Fruit fly (Drosophila melanogaster) whole organism, embryonic: Measurements from ENCODE around the gene CG31077.

ENCODE experiments used
- Abd-B ChIP-seq: fragments of 200-800 bp; sonication (Bioruptor generic); optimal IDR thresholded peaks from 2 replicates; lab custom pipeline; 2018; ENCODE audit warnings: missing biosample characterization, mild to moderate bottlenecking, missing genetic modification characterization, moderate library complexity
- BEAF-32 ChIP-seq: fragments of 200-800 bp; sonication (Bioruptor generic); optimal IDR thresholded peaks from 3 replicates; lab custom pipeline; 2017; ENCODE audit warnings: missing biosample characterization, missing genetic modification characterization, mild to moderate bottlenecking, moderate library complexity, missing genetic modification reagents
- CG10209 ChIP-seq: fragments of 200-800 bp; sonication (Bioruptor generic); optimal IDR thresholded peaks from 3 replicates; lab custom pipeline; 2017; ENCODE audit warnings: missing biosample characterization, mild to moderate bottlenecking, missing genetic modification characterization, missing genetic modification reagents
- CG1024 ChIP-seq: fragments of 200-800 bp; sonication (Bioruptor generic); IDR thresholded peaks from 2 replicates; pipeline ENCODE4 v1.3.6; 2022; ENCODE audit warnings: missing biosample characterization, missing genetic modification characterization
- CG10543 ChIP-seq: fragments of 200-800 bp; sonication (Bioruptor generic); optimal IDR thresholded peaks from 3 replicates; lab custom pipeline; 2017; ENCODE audit warnings: missing biosample characterization, mild to moderate bottlenecking, missing genetic modification characterization, moderate library complexity
- CG11723 ChIP-seq: fragments of 200-800 bp; sonication (Bioruptor generic); optimal IDR thresholded peaks from 2 replicates; lab custom pipeline; 2017; ENCODE audit warnings: missing biosample characterization, mild to moderate bottlenecking, missing genetic modification characterization
- CG13624 ChIP-seq: fragments of 200-800 bp; sonication (Bioruptor generic); optimal IDR thresholded peaks from 2 replicates; lab custom pipeline; 2016; ENCODE audit warnings: missing biosample characterization, missing genetic modification characterization
- CG13775 ChIP-seq: fragments of 200-800 bp; sonication (Bioruptor generic); optimal IDR thresholded peaks from 3 replicates; lab custom pipeline; 2017; ENCODE audit warnings: missing biosample characterization, mild to moderate bottlenecking, missing genetic modification characterization
- CG15073 ChIP-seq: fragments of 200-800 bp; sonication (Bioruptor generic); optimal IDR thresholded peaks from 2 replicates; lab custom pipeline; 2016; ENCODE audit warnings: missing biosample characterization, missing genetic modification characterization
- CG15601 ChIP-seq: fragments of 200-800 bp; sonication (Bioruptor generic); optimal IDR thresholded peaks from 3 replicates; lab custom pipeline; 2019; ENCODE audit warnings: missing biosample characterization, mild to moderate bottlenecking, missing genetic modification characterization, moderate library complexity
- CG17359 ChIP-seq: fragments of 200-800 bp; sonication (Bioruptor generic); optimal IDR thresholded peaks from 3 replicates; lab custom pipeline; 2018; ENCODE audit warnings: missing biosample characterization, mild to moderate bottlenecking, missing genetic modification characterization, moderate library complexity
- CG17612 ChIP-seq: fragments of 200-800 bp; sonication (Bioruptor generic); IDR thresholded peaks from 2 replicates; pipeline ENCODE4 v1.3.6; 2022; ENCODE audit warnings: missing biosample characterization, missing genetic modification characterization
- CG1832 ChIP-seq: fragments of 200-800 bp; sonication (Bioruptor generic); optimal IDR thresholded peaks from 2 replicates; lab custom pipeline; 2017; ENCODE audit warnings: missing biosample characterization, mild to moderate bottlenecking, missing genetic modification characterization, inconsistent platforms
- CG3163 ChIP-seq: fragments of 200-800 bp; sonication (Bioruptor generic); optimal IDR thresholded peaks from 3 replicates; lab custom pipeline; 2016; ENCODE audit warnings: missing biosample characterization, missing genetic modification characterization
- CG3281 ChIP-seq: fragments of 200-800 bp; sonication (Bioruptor generic); optimal IDR thresholded peaks from 3 replicates; lab custom pipeline; 2017; ENCODE audit warnings: missing biosample characterization, mild to moderate bottlenecking, missing genetic modification characterization
- CG33557 ChIP-seq: fragments of 200-800 bp; sonication (Bioruptor generic); optimal IDR thresholded peaks from 2 replicates; lab custom pipeline; 2019; ENCODE audit warnings: missing biosample characterization, mild to moderate bottlenecking, missing genetic modification characterization, moderate library complexity
- CG4328 ChIP-seq: fragments of 200-800 bp; sonication (Bioruptor generic); optimal IDR thresholded peaks from 3 replicates; lab custom pipeline; 2017; ENCODE audit warnings: missing biosample characterization, missing genetic modification reagents, missing genetic modification characterization
- CG43689 ChIP-seq: fragments of 200-800 bp; sonication (Bioruptor generic); IDR thresholded peaks from 2 replicates; pipeline ENCODE4 v1.3.6; 2022; ENCODE audit warnings: missing biosample characterization, missing genetic modification characterization
- CG4424 ChIP-seq: fragments of 200-800 bp; sonication (Bioruptor generic); optimal IDR thresholded peaks from 3 replicates; lab custom pipeline; 2016; ENCODE audit warnings: missing biosample characterization, missing genetic modification characterization
- CG6689 ChIP-seq: fragments of 200-800 bp; sonication (Bioruptor generic); IDR thresholded peaks from 2 replicates; pipeline ENCODE4 v1.3.6; 2022; ENCODE audit warnings: missing biosample characterization, missing genetic modification characterization
- CG7786 ChIP-seq: fragments of 200-800 bp; sonication (Bioruptor generic); optimal IDR thresholded peaks from 2 replicates; lab custom pipeline; 2016; ENCODE audit warnings: missing biosample characterization, missing genetic modification characterization
- CG7987 ChIP-seq: fragments of 200-800 bp; sonication (Bioruptor generic); optimal IDR thresholded peaks from 2 replicates; lab custom pipeline; 2018; ENCODE audit warnings: missing biosample characterization, mild to moderate bottlenecking, missing genetic modification characterization, moderate library complexity
- CG9609 ChIP-seq: fragments of 200-800 bp; sonication (Bioruptor generic); optimal IDR thresholded peaks from 3 replicates; lab custom pipeline; 2016; ENCODE audit warnings: missing biosample characterization, missing genetic modification characterization
- CkIIα-i1 ChIP-seq: fragments of 200-800 bp; sonication (Bioruptor generic); IDR thresholded peaks from 2 replicates; pipeline ENCODE4 v1.3.6; 2022; ENCODE audit warnings: missing biosample characterization, missing genetic modification characterization
- Doc2 ChIP-seq: fragments of 200-800 bp; sonication (Bioruptor generic); IDR thresholded peaks from 2 replicates; pipeline ENCODE4 v1.3.6; 2022; ENCODE audit warnings: missing biosample characterization, missing genetic modification characterization
- Drgx ChIP-seq: fragments of 200-800 bp; sonication (Bioruptor generic); IDR thresholded peaks from 2 replicates; pipeline ENCODE4 v1.3.6; 2022; ENCODE audit warnings: missing biosample characterization, missing genetic modification characterization
- ERR ChIP-seq: fragments of 200-800 bp; sonication (Bioruptor generic); optimal IDR thresholded peaks from 2 replicates; lab custom pipeline; 2016; ENCODE audit warnings: missing biosample characterization, missing genetic modification characterization
- H15 ChIP-seq: fragments of 200-800 bp; sonication (Bioruptor generic); IDR thresholded peaks from 3 replicates; pipeline ENCODE4 v1.3.6; 2022; ENCODE audit warnings: missing biosample characterization, missing genetic modification characterization
- HLH4C ChIP-seq: fragments of 200-800 bp; sonication (Bioruptor generic); IDR thresholded peaks from 3 replicates; pipeline ENCODE4 v1.3.6; 2022; ENCODE audit warnings: missing biosample characterization, missing genetic modification characterization; ENCODE audit not compliant: partially characterized antibody
- Ptx1 ChIP-seq: fragments of 200-800 bp; sonication (Bioruptor generic); IDR thresholded peaks from 2 replicates; pipeline ENCODE4 v1.3.6; 2022; ENCODE audit warnings: missing biosample characterization, missing genetic modification characterization
- Ravus ChIP-seq: fragments of 200-800 bp; sonication (Bioruptor generic); IDR thresholded peaks from 2 replicates; pipeline ENCODE4 v1.3.6; 2022; ENCODE audit warnings: missing biosample characterization, missing genetic modification characterization
- Rfx ChIP-seq: fragments of 200-800 bp; sonication (Bioruptor generic); IDR thresholded peaks from 2 replicates; pipeline ENCODE4 v1.3.6; 2022; ENCODE audit warnings: missing biosample characterization, missing genetic modification characterization
- Rx ChIP-seq: fragments of 200-800 bp; sonication (Bioruptor generic); IDR thresholded peaks from 2 replicates; pipeline ENCODE4 v1.3.6; 2022; ENCODE audit warnings: missing biosample characterization, missing genetic modification characterization
- Sin3A ChIP-seq: fragments of >200 bp; optimal IDR thresholded peaks from 2 replicates; lab custom pipeline; 2018
- TFAM ChIP-seq: fragments of 200-800 bp; sonication (Bioruptor generic); optimal IDR thresholded peaks from 2 replicates; lab custom pipeline; 2017; ENCODE audit warnings: missing biosample characterization, missing genetic modification characterization, inconsistent platforms
- Trl ChIP-seq, 3 experiments: fragments of >200 bp in 2 of 3; fragments of 200-800 bp in 1 of 3; sonication (Bioruptor generic) in 1 of 3; optimal IDR thresholded peaks; 2 replicates in 1 of 3; 3 replicates in 2 of 3; lab custom pipeline; 2016 to 2017; ENCODE audit warnings: missing biosample characterization in 1 of 3, missing genetic modification characterization in 1 of 3
- amos ChIP-seq: fragments of 200-800 bp; sonication (Bioruptor generic); IDR thresholded peaks from 2 replicates; pipeline ENCODE4 v1.3.6; 2022; ENCODE audit warnings: missing biosample characterization, missing genetic modification characterization; ENCODE audit not compliant: partially characterized antibody
- chn ChIP-seq: fragments of 200-800 bp; sonication (Bioruptor generic); optimal IDR thresholded peaks from 2 replicates; lab custom pipeline; 2016; ENCODE audit warnings: missing biosample characterization, missing genetic modification characterization
- crol ChIP-seq: fragments of 200-800 bp; sonication (Bioruptor generic); IDR thresholded peaks from 2 replicates; pipeline ENCODE4 v1.3.6; 2022; ENCODE audit warnings: missing biosample characterization, missing genetic modification characterization
- gce ChIP-seq: fragments of 200-800 bp; sonication (Bioruptor generic); IDR thresholded peaks from 3 replicates; pipeline ENCODE4 v1.3.6; 2022; ENCODE audit warnings: missing biosample characterization, missing genetic modification characterization
- gsb ChIP-seq: fragments of 200-800 bp; sonication (Bioruptor generic); IDR thresholded peaks from 2 replicates; pipeline ENCODE4 v1.3.6; 2022; ENCODE audit warnings: missing biosample characterization, missing genetic modification characterization
- lmd ChIP-seq: fragments of 200-800 bp; sonication (Bioruptor generic); IDR thresholded peaks from 2 replicates; pipeline ENCODE4 v1.3.6; 2022; ENCODE audit warnings: missing biosample characterization, missing genetic modification characterization
- mam ChIP-seq: fragments of 200-800 bp; sonication (Bioruptor generic); optimal IDR thresholded peaks from 3 replicates; lab custom pipeline; 2016; ENCODE audit warnings: missing biosample characterization, missing genetic modification characterization
- phol ChIP-seq: fragments of 200-800 bp; sonication (Bioruptor generic); optimal IDR thresholded peaks from 3 replicates; lab custom pipeline; 2018; ENCODE audit warnings: missing biosample characterization, mild to moderate bottlenecking, missing genetic modification characterization, moderate library complexity
- psq ChIP-seq: fragments of 200-800 bp; sonication (Bioruptor generic); optimal IDR thresholded peaks from 2 replicates; lab custom pipeline; 2017; ENCODE audit warnings: missing biosample characterization, missing genetic modification characterization
- sd ChIP-seq: fragments of 200-800 bp; sonication (Bioruptor generic); optimal IDR thresholded peaks from 3 replicates; lab custom pipeline; 2018; ENCODE audit warnings: missing biosample characterization, mild to moderate bottlenecking, missing genetic modification characterization, moderate library complexity
- sim ChIP-seq: fragments of 200-800 bp; sonication (Bioruptor generic); IDR thresholded peaks from 2 replicates; pipeline ENCODE4 v1.3.6; 2022; ENCODE audit warnings: missing biosample characterization, missing genetic modification characterization
- sqz ChIP-seq: fragments of 200-800 bp; sonication (Bioruptor generic); optimal IDR thresholded peaks from 3 replicates; lab custom pipeline; 2018; ENCODE audit warnings: missing biosample characterization, mild to moderate bottlenecking, missing genetic modification characterization
- twi ChIP-seq: fragments of 200-800 bp; optimal IDR thresholded peaks from 2 replicates; lab custom pipeline; 2019; ENCODE audit warnings: missing biosample characterization, mild to moderate bottlenecking, missing genetic modification characterization, moderate library complexity
- tx ChIP-seq: fragments of 200-800 bp; sonication (Bioruptor generic); optimal IDR thresholded peaks from 2 replicates; lab custom pipeline; 2016; ENCODE audit warnings: missing biosample characterization, missing genetic modification characterization
- vnd ChIP-seq: fragments of 200-800 bp; sonication (Bioruptor generic); IDR thresholded peaks from 3 replicates; pipeline ENCODE4 v1.3.6; 2022; ENCODE audit warnings: missing biosample characterization, missing genetic modification characterization; ENCODE audit not compliant: partially characterized antibody
- wdn ChIP-seq: fragments of 200-800 bp; sonication (Bioruptor generic); IDR thresholded peaks from 2 replicates; pipeline ENCODE4 v1.3.6; 2022; ENCODE audit warnings: missing biosample characterization, missing genetic modification characterization

CG31077 gene

dm6 chr3R:26953478-26953874, 46.1 kb upstream of the CG31077 start (continued):
- TF ChIP-seq CG10209 (GFP tag; lab: Kevin White, UChicago) = peak; percentile 2
- no peak for TF ChIP-seq CG33557 (GFP tag; lab: Kevin White, UChicago)
- TF ChIP-seq TFAM (GFP tag; lab: Kevin White, UChicago) = no peak
- TF ChIP-seq CG6689 (GFP tag; lab: Robert Waterston, UW) = no peak
- TF ChIP-seq phol (tag; lab: Kevin White, UChicago) = peak; percentile 10
- TF ChIP-seq Doc2 (GFP tag; lab: Robert Waterston, UW) = no peak
- TF ChIP-seq CG4424 (GFP tag; lab: Kevin White, UChicago) = no peak
- no peak for TF ChIP-seq CG13775
- no peak for TF ChIP-seq CG11723
- no peak for TF ChIP-seq CG43689 (GFP tag; lab: Robert Waterston, UW)
- no peak for TF ChIP-seq CkIIα-i1 (GFP tag; lab: Robert Waterston, UW)
- no peak for TF ChIP-seq Abd-B
- TF ChIP-seq CG7987 (GFP tag; lab: Kevin White, UChicago) = no peak
- no peak for TF ChIP-seq crol (GFP tag; lab: Robert Waterston, UW)
- no peak for TF ChIP-seq sim (GFP tag; lab: Robert Waterston, UW)
- TF ChIP-seq gce (GFP tag; lab: Robert Waterston, UW) = peak; percentile 29; the same call in 1 of the 3 replicates
- TF ChIP-seq sqz (GFP tag; lab: Kevin White, UChicago) = no peak
- no peak for TF ChIP-seq wdn (GFP tag; lab: Robert Waterston, UW)
- TF ChIP-seq Rx (GFP tag; lab: Robert Waterston, UW) = 0 out of 2 replicates have a peak, but pooled peaks have one; percentile 8
- no peak; the same call in 1 of the 2 replicates for TF ChIP-seq lmd (GFP tag; lab: Robert Waterston, UW)
- peak; percentile 43 for TF ChIP-seq CG13624 (GFP tag; lab: Kevin White, UChicago)
- no peak for TF ChIP-seq Ptx1 (GFP tag; lab: Robert Waterston, UW)
- no peak for TF ChIP-seq CG10543 (GFP tag; lab: Kevin White, UChicago)
- no peak for TF ChIP-seq CG4328 (GFP tag; lab: Kevin White, UChicago)
- no peak for TF ChIP-seq amos (GFP tag; lab: Robert Waterston, UW)
- no peak for TF ChIP-seq psq (GFP tag; lab: Kevin White, UChicago)
- no peak for TF ChIP-seq twi (tag; lab: Kevin White, UChicago)
- TF ChIP-seq CG15601 (tag; lab: Kevin White, UChicago) = no peak
- peak; percentile 15 for TF ChIP-seq CG9609 (GFP tag; lab: Kevin White, UChicago)
- peak; percentile 91 for TF ChIP-seq Drgx (GFP tag; lab: Robert Waterston, UW)
- no peak for TF ChIP-seq HLH4C
- no peak for TF ChIP-seq CG17612
- TF ChIP-seq chn (GFP tag; lab: Kevin White, UChicago) = no peak
- no peak for TF ChIP-seq CG17359 (tag; lab: Kevin White, UChicago)
- no peak for TF ChIP-seq BEAF-32
- no peak for TF ChIP-seq vnd (GFP tag; lab: Robert Waterston, UW)
- TF ChIP-seq Ravus = no peak
- TF ChIP-seq gsb = 0 out of 2 replicates have a peak, but pooled peaks have one; percentile 21
- peak; percentile 30 for TF ChIP-seq CG7786 (GFP tag; lab: Kevin White, UChicago)
- TF ChIP-seq CG1024 = no peak
- TF ChIP-seq tx (GFP tag; lab: Kevin White, UChicago) = peak; percentile 12
- TF ChIP-seq Sin3A (lab: Kevin White, UChicago) = no peak
- no peak for TF ChIP-seq Trl (optimal IDR thresholded peaks at IDR 0.05; lab: Kevin White, UChicago)
- peak; percentile 35 for TF ChIP-seq Trl (GFP tag; optimal IDR thresholded peaks at IDR 0.05; lab: Kevin White, UChicago)
- TF ChIP-seq H15 (GFP tag; lab: Robert Waterston, UW) = no peak
- no peak for TF ChIP-seq CG15073 (GFP tag; lab: Kevin White, UChicago)
- no peak for TF ChIP-seq CG3163 (GFP tag; lab: Kevin White, UChicago)
- no peak for TF ChIP-seq Rfx (GFP tag; lab: Robert Waterston, UW)
- no peak for TF ChIP-seq ERR (GFP tag; lab: Kevin White, UChicago)
- peak; percentile 21 for TF ChIP-seq CG3281
- peak; percentile 13 for TF ChIP-seq mam (GFP tag; lab: Kevin White, UChicago)
- TF ChIP-seq CG1832 (GFP tag; lab: Kevin White, UChicago) = no peak
- TF ChIP-seq sd (tag; lab: Kevin White, UChicago) = peak; percentile 73
